Worm (Caenorhabditis elegans) whole organism, L1 larva: ENCODE measurements around the gene twk-24.

ENCODE experiments used
- C04F5.9 ChIP-seq: sonication (generic microtip); optimal IDR thresholded peaks from 2 replicates; lab custom pipeline; 2016; ENCODE audit warnings: missing genetic modification characterization, missing compliant biosample characterization
- aly-2 ChIP-seq: fragments of 150-350 bp; optimal IDR thresholded peaks from 2 replicates; lab custom pipeline; 2014; ENCODE audit warnings: missing biosample characterization, missing genetic modification characterization
- blmp-1 ChIP-seq: fragments of 150-350 bp; optimal IDR thresholded peaks from 2 replicates; lab custom pipeline; 2014; ENCODE audit warnings: missing biosample characterization, missing genetic modification characterization
- ceh-90 ChIP-seq: sonication (generic microtip); optimal IDR thresholded peaks from 2 replicates; lab custom pipeline; 2016; ENCODE audit warnings: missing genetic modification characterization, missing compliant biosample characterization
- dpl-1 ChIP-seq, 3 experiments: fragments of 150-350 bp in 2 of 3; sonication (generic microtip) in 1 of 3; optimal IDR thresholded peaks; 2 replicates each; lab custom pipeline; 2014 to 2017; ENCODE audit warnings: missing biosample characterization in 3 of 3, missing genetic modification characterization in 3 of 3, missing genetic modification reagents in 3 of 3
- dsc-1 ChIP-seq: sonication (generic microtip); optimal IDR thresholded peaks from 2 replicates; lab custom pipeline; 2016; ENCODE audit warnings: mild to moderate bottlenecking, missing genetic modification characterization, missing compliant biosample characterization
- efl-1 ChIP-seq, 4 experiments: fragments of 150-350 bp; optimal IDR thresholded peaks in 3 of 4; peaks in 1 of 4; 1 replicate in 1 of 4; 2 replicates in 3 of 4; lab custom pipeline; 2014; ENCODE audit warnings: missing biosample characterization in 2 of 4, missing genetic modification characterization in 2 of 4, missing genetic modification reagents in 2 of 4
- egl-27 ChIP-seq, 2 experiments: fragments of 150-350 bp in 1 of 2; sonication (generic microtip); optimal IDR thresholded peaks; 3 replicates each; lab custom pipeline; 2017 to 2018; ENCODE audit warnings: missing biosample characterization in 2 of 2, missing genetic modification characterization in 2 of 2, missing genetic modification reagents in 2 of 2
- elt-2 ChIP-seq: sonication (generic microtip); optimal IDR thresholded peaks from 2 replicates; lab custom pipeline; 2016; ENCODE audit warnings: missing genetic modification characterization, mild to moderate bottlenecking, inconsistent platforms, missing compliant biosample characterization, missing genetic modification reagents
- elt-3 ChIP-seq, 6 experiments: fragments of 150-350 bp in 1 of 6; sonication (generic microtip); optimal IDR thresholded peaks; 2 replicates each; lab custom pipeline; 2017 to 2018; ENCODE audit warnings: missing biosample characterization in 6 of 6, missing genetic modification characterization in 6 of 6, inconsistent platforms in 1 of 6
- ets-5 ChIP-seq: fragments of 200-800 bp; sonication (Bioruptor generic); IDR thresholded peaks from 2 replicates; pipeline ENCODE4 v1.3.6; 2022; ENCODE audit warnings: missing genetic modification characterization, missing compliant biosample characterization
- fkh-4 ChIP-seq: sonication (generic microtip); optimal IDR thresholded peaks from 2 replicates; lab custom pipeline; 2016; ENCODE audit warnings: missing compliant biosample characterization, missing genetic modification characterization, borderline replicate concordance
- fos-1 ChIP-seq: fragments of 150-350 bp; optimal IDR thresholded peaks from 2 replicates; lab custom pipeline; 2014; ENCODE audit warnings: missing biosample characterization, missing genetic modification characterization
- hlh-17 ChIP-seq: fragments of 200-800 bp; sonication (Bioruptor generic); optimal IDR thresholded peaks from 2 replicates; lab custom pipeline; 2018; ENCODE audit warnings: missing genetic modification characterization, mild to moderate bottlenecking, missing compliant biosample characterization, moderate library complexity, borderline replicate concordance
- hpl-2 ChIP-seq: fragments of 150-350 bp; optimal IDR thresholded peaks from 2 replicates; lab custom pipeline; 2014; ENCODE audit warnings: missing biosample characterization, missing genetic modification reagents, missing genetic modification characterization
- irx-1 ChIP-seq: sonication (generic microtip); optimal IDR thresholded peaks from 2 replicates; lab custom pipeline; 2016; ENCODE audit warnings: missing genetic modification characterization, missing compliant biosample characterization
- isw-1 ChIP-seq: fragments of 200-800 bp; sonication (Bioruptor generic); IDR thresholded peaks from 2 replicates; pipeline ENCODE4 v1.3.6; 2022; ENCODE audit warnings: missing genetic modification characterization, missing compliant biosample characterization
- jun-1 ChIP-seq: fragments of 150-350 bp; optimal IDR thresholded peaks from 2 replicates; lab custom pipeline; 2014; ENCODE audit warnings: missing biosample characterization, missing genetic modification reagents, missing genetic modification characterization
- lin-13 ChIP-seq: fragments of 150-350 bp; optimal IDR thresholded peaks from 2 replicates; lab custom pipeline; 2014; ENCODE audit warnings: missing biosample characterization, missing genetic modification reagents, missing genetic modification characterization
- lin-14 ChIP-seq: fragments of 200-800 bp; sonication (Bioruptor generic); optimal IDR thresholded peaks from 2 replicates; lab custom pipeline; 2018; ENCODE audit warnings: mild to moderate bottlenecking, missing genetic modification characterization, moderate library complexity, missing compliant biosample characterization
- lin-15B ChIP-seq: fragments of 150-350 bp; sonication (generic microtip); optimal IDR thresholded peaks from 3 replicates; lab custom pipeline; 2014; ENCODE audit warnings: missing biosample characterization, missing genetic modification characterization
- lin-35 ChIP-seq, 2 experiments: fragments of 150-350 bp; optimal IDR thresholded peaks; 2 replicates each; lab custom pipeline; 2014; ENCODE audit warnings: missing biosample characterization in 2 of 2, missing genetic modification characterization in 2 of 2, missing genetic modification reagents in 2 of 2
- lin-39 ChIP-seq: fragments of 150-350 bp; optimal IDR thresholded peaks from 2 replicates; lab custom pipeline; 2014; ENCODE audit warnings: missing biosample characterization, missing genetic modification reagents, missing genetic modification characterization
- lir-3 ChIP-seq: sonication (generic microtip); optimal IDR thresholded peaks from 2 replicates; lab custom pipeline; 2016; ENCODE audit warnings: mild to moderate bottlenecking, missing genetic modification characterization, moderate library complexity, missing compliant biosample characterization; ENCODE audit not compliant: poor library complexity
- mdl-1 ChIP-seq, 2 experiments: fragments of 150-350 bp; optimal IDR thresholded peaks; 2 replicates each; lab custom pipeline; 2014 to 2017; ENCODE audit warnings: missing biosample characterization in 2 of 2, missing genetic modification characterization in 2 of 2, inconsistent platforms in 1 of 2
- mef-2 ChIP-seq: fragments of 150-350 bp; optimal IDR thresholded peaks from 2 replicates; lab custom pipeline; 2014; ENCODE audit warnings: missing biosample characterization, missing genetic modification characterization
- mep-1 ChIP-seq: fragments of 150-350 bp; optimal IDR thresholded peaks from 2 replicates; lab custom pipeline; 2014; ENCODE audit warnings: missing biosample characterization, missing genetic modification characterization
- nhr-11 ChIP-seq: fragments of 150-350 bp; optimal IDR thresholded peaks from 2 replicates; lab custom pipeline; 2014; ENCODE audit warnings: missing biosample characterization, missing genetic modification characterization
- nhr-19 ChIP-seq: fragments of 200-800 bp; sonication (Bioruptor generic); conservative IDR thresholded peaks from 2 replicates; pipeline ENCODE4 v1.3.6; 2022; ENCODE audit warnings: missing genetic modification characterization, missing compliant biosample characterization
- nhr-20 ChIP-seq: sonication (generic microtip); optimal IDR thresholded peaks from 2 replicates; lab custom pipeline; 2016; ENCODE audit warnings: mild to moderate bottlenecking, missing genetic modification characterization, missing compliant biosample characterization
- nhr-47 ChIP-seq: sonication (generic microtip); optimal IDR thresholded peaks from 2 replicates; lab custom pipeline; 2016; ENCODE audit warnings: mild to moderate bottlenecking, missing genetic modification characterization, moderate library complexity, missing compliant biosample characterization
- nhr-71 ChIP-seq: sonication (generic microtip); optimal IDR thresholded peaks from 2 replicates; lab custom pipeline; 2016; ENCODE audit warnings: mild to moderate bottlenecking, missing genetic modification characterization, moderate library complexity, missing compliant biosample characterization
- nhr-85 ChIP-seq: sonication (generic microtip); peaks from one replicate; lab custom pipeline; 2016; ENCODE audit warnings: missing genetic modification characterization, inconsistent platforms, missing compliant biosample characterization
- pax-3 ChIP-seq: fragments of 200-800 bp; sonication (Bioruptor generic); optimal IDR thresholded peaks from 2 replicates; lab custom pipeline; 2018; ENCODE audit warnings: mild to moderate bottlenecking, missing genetic modification characterization, moderate library complexity, missing compliant biosample characterization
- skn-1 ChIP-seq: fragments of 150-350 bp; optimal IDR thresholded peaks from 2 replicates; lab custom pipeline; 2014; ENCODE audit warnings: missing biosample characterization, missing genetic modification characterization
- snu-23 ChIP-seq: sonication (generic microtip); optimal IDR thresholded peaks from 2 replicates; lab custom pipeline; 2016; ENCODE audit warnings: missing genetic modification characterization, missing compliant biosample characterization
- sox-4 ChIP-seq: sonication (generic microtip); optimal IDR thresholded peaks from 2 replicates; lab custom pipeline; 2016; ENCODE audit warnings: missing genetic modification characterization, missing compliant biosample characterization
- sup-37 ChIP-seq: fragments of 200-800 bp; sonication (Bioruptor generic); optimal IDR thresholded peaks from 2 replicates; lab custom pipeline; 2018; ENCODE audit warnings: mild to moderate bottlenecking, missing genetic modification characterization, missing compliant biosample characterization
- swsn-7 ChIP-seq: sonication (generic microtip); optimal IDR thresholded peaks from 2 replicates; lab custom pipeline; 2016; ENCODE audit warnings: missing genetic modification characterization, missing compliant biosample characterization
- tbx-2 ChIP-seq: sonication (generic microtip); optimal IDR thresholded peaks from 2 replicates; lab custom pipeline; 2016; ENCODE audit warnings: missing genetic modification characterization, missing compliant biosample characterization
- tlp-1 ChIP-seq: fragments of 150-350 bp; optimal IDR thresholded peaks from 2 replicates; lab custom pipeline; 2014; ENCODE audit warnings: missing biosample characterization, missing genetic modification characterization
- unc-130 ChIP-seq: fragments of 150-350 bp; optimal IDR thresholded peaks from 2 replicates; lab custom pipeline; 2017; ENCODE audit warnings: missing biosample characterization, missing genetic modification characterization, inconsistent platforms
- unc-62 ChIP-seq: fragments of 150-350 bp; optimal IDR thresholded peaks from 2 replicates; lab custom pipeline; 2014; ENCODE audit warnings: missing biosample characterization, missing genetic modification reagents, missing genetic modification characterization
- xbp-1 ChIP-seq: sonication (generic microtip); optimal IDR thresholded peaks from 2 replicates; lab custom pipeline; 2016; ENCODE audit warnings: missing genetic modification characterization, missing compliant biosample characterization

The twk-24 gene

DNA sequence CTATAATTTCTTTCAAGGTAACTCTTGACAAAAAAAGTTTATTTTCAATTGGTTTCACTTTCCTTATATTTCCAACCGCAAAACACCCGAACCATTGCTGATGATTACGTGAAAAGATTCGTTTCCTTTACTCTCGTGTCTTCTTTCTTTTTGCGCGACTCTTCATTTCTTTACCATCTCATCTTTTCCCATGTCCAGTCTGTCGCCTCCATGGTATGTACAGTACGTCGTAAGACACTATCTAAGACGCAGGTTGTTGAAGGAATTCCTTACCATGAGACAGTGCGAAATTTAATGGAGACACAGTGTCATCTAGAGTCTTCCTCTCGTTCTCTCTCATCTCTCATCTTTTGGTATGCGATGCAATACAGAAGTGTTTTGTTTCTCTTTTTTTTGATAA, 31.0 kb upstream of the twk-24 start (continued):
- TF ChIP-seq unc-62 (no peak), fos-1 (tag; lab: Kevin White, UChicago) (peak; percentile 62), ets-5 (GFP tag; lab: Robert Waterston, UW) (no peak), lin-35 (GFP tag; optimal IDR thresholded peaks at IDR 0.05; lab: Kevin White, UChicago) (peak; percentile 16 to 85), jun-1 (tag; lab: Kevin White, UChicago) (peak; percentile 77), lin-15B (tag; lab: Kevin White, UChicago) (no peak), xbp-1 (tag; lab: Kevin White, UChicago) (peak; percentile 18), nhr-11 (tag; lab: Kevin White, UChicago) (no peak), elt-3 (tag; optimal IDR thresholded peaks at IDR 0.05; lab: Kevin White, UChicago) (peak in 3 of 6 experiments; percentile 83 to 92 (median 89)), isw-1 (no peak), hlh-17 (GFP tag; lab: Kevin White, UChicago) (no peak), nhr-20 (tag; lab: Kevin White, UChicago) (peak; percentile 81), swsn-7 (tag; lab: Kevin White, UChicago) (peak; percentile 37), lir-3 (tag; lab: Kevin White, UChicago) (peak; percentile 43), egl-27 (tag; optimal IDR thresholded peaks at IDR 0.05; lab: Kevin White, UChicago) (peak; percentile 47 to 54), snu-23 (GFP tag; lab: Kevin White, UChicago) (peak; percentile 76), skn-1 (tag; lab: Kevin White, UChicago) (peak; percentile 60), sox-4 (tag; lab: Kevin White, UChicago) (no peak), nhr-47 (tag; lab: Kevin White, UChicago) (peak; percentile 35), mep-1 (tag; lab: Kevin White, UChicago) (peak; percentile 73), tlp-1 (tag; lab: Kevin White, UChicago) (no peak), mef-2 (tag; lab: Kevin White, UChicago) (no peak), lin-13 (GFP tag; lab: Kevin White, UChicago) (peak; percentile 50), unc-130 (tag; lab: Kevin White, UChicago) (peak; percentile 50), hpl-2 (no peak), dpl-1 (GFP tag; optimal IDR thresholded peaks at IDR 0.05; lab: Kevin White, UChicago) (peak; percentile 10 to 57 (median 16))

DNA sequence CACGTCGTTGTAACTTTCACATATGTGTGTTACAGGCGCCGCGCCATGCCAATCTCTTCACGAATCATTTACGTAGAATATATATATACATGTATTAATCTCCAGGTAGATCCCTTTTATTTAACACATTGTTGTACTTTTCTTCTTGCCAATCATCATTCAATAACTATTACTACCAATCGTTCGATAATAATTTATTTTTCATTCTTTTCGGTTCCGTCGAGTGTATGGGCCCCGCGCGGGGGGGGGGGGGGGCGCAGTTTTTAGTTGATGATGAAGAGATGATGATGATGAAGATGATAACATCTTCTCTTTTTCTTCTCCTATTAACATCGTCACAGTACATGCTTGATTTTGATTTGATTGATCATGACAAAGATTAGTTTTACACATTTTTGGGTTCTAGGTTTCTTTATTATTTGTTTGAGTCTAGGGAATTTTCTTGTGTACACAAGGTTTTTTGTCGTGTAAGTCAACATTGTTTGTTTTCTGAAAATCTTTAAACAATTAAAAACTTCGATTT, 30.2 kb upstream of the twk-24 start:
- no peak for TF ChIP-seq lin-15B (tag; lab: Kevin White, UChicago)
- peak; percentile 53 for TF ChIP-seq blmp-1 (tag; lab: Kevin White, UChicago)
- TF ChIP-seq nhr-85 (tag; lab: Kevin White, UChicago), result peak; percentile 90
- TF ChIP-seq efl-1 (optimal IDR thresholded peaks at IDR 0.05; lab: Kevin White, UChicago), result no peak
- TF ChIP-seq efl-1 (GFP tag; optimal IDR thresholded peaks at IDR 0.05 in 1 of 2; lab: Kevin White, UChicago), result peak in 1 of 2 experiments; percentile 36
- 0 out of 2 replicates have a peak, but pooled peaks have one; percentile 7 for TF ChIP-seq nhr-19 (GFP tag; lab: Robert Waterston, UW)
- peak; percentile 35 for TF ChIP-seq lin-14 (GFP tag; lab: Kevin White, UChicago)
- no peak for TF ChIP-seq dsc-1 (tag; lab: Kevin White, UChicago)
- peak; percentile 46 for TF ChIP-seq nhr-20 (tag; lab: Kevin White, UChicago)
- no peak for TF ChIP-seq dpl-1 (GFP tag; optimal IDR thresholded peaks at IDR 0.05; lab: Kevin White, UChicago)
- peak in 2 of 6 experiments; percentile 6 to 23 for TF ChIP-seq elt-3 (tag; optimal IDR thresholded peaks at IDR 0.05; lab: Kevin White, UChicago)
- no peak for TF ChIP-seq nhr-11 (tag; lab: Kevin White, UChicago)
- TF ChIP-seq xbp-1 (tag; lab: Kevin White, UChicago), result no peak
- no peak for TF ChIP-seq pax-3 (tag; lab: Kevin White, UChicago)
- TF ChIP-seq nhr-71 (tag; lab: Kevin White, UChicago), result peak; percentile 15

DNA sequence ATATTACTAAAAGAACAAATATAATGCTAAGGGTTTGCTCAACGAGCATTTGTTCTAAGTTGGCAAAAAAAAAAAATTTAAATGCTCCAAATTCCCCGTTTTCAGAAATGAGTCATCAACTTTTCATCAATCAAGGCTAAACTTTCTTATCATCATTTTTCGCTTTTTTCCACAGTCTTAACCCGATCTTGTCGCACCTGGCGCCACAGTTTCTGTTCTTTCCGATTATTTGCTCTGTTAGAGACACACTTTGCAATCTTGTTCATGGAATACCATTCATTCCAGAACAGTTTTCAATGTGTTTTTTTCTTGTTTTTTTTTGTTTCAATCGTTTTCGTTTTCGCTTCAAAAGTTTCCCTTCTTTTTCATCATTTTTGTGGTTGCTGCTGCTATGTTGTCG, 29.1 kb upstream of the twk-24 start:
- no peak for TF ChIP-seq fkh-4
- TF ChIP-seq elt-2 (tag; lab: Kevin White, UChicago), result peak; percentile 27
- no peak for TF ChIP-seq nhr-71 (tag; lab: Kevin White, UChicago)
- TF ChIP-seq ceh-90 (tag; lab: Kevin White, UChicago), result no peak
- TF ChIP-seq sup-37 (GFP tag; lab: Kevin White, UChicago), result no peak
- no peak for TF ChIP-seq lin-39
- no peak for TF ChIP-seq irx-1 (tag; lab: Kevin White, UChicago)
- TF ChIP-seq nhr-47 (tag; lab: Kevin White, UChicago), result no peak
- TF ChIP-seq efl-1 (optimal IDR thresholded peaks at IDR 0.05; lab: Kevin White, UChicago), result no peak
- TF ChIP-seq efl-1 (GFP tag; optimal IDR thresholded peaks at IDR 0.05 in 1 of 2; lab: Kevin White, UChicago), result peak in 1 of 2 experiments; percentile 54
- no peak for TF ChIP-seq mdl-1 (tag; optimal IDR thresholded peaks at IDR 0.05; lab: Kevin White, UChicago)
- no peak for TF ChIP-seq tlp-1 (tag; lab: Kevin White, UChicago)
- TF ChIP-seq tbx-2 (tag; lab: Kevin White, UChicago), result no peak
- TF ChIP-seq lin-15B (tag; lab: Kevin White, UChicago), result no peak
- TF ChIP-seq aly-2, result no peak
- TF ChIP-seq lir-3 (tag; lab: Kevin White, UChicago), result no peak
- no peak for TF ChIP-seq C04F5.9
- TF ChIP-seq lin-35 (GFP tag; optimal IDR thresholded peaks at IDR 0.05; lab: Kevin White, UChicago), result no peak
- TF ChIP-seq nhr-11 (tag; lab: Kevin White, UChicago), result no peak
- no peak for TF ChIP-seq isw-1
- TF ChIP-seq pax-3 (tag; lab: Kevin White, UChicago), result no peak
- TF ChIP-seq blmp-1 (tag; lab: Kevin White, UChicago), result peak; percentile 43
- no peak for TF ChIP-seq dsc-1 (tag; lab: Kevin White, UChicago)
